Worm (Caenorhabditis elegans) whole organism, young adult: Measurements from ENCODE around the gene F35E12.9.

Experiments used
- B0035.1 ChIP-seq: sonication (generic microtip); optimal IDR thresholded peaks from 2 replicates; lab custom pipeline; 2016; ENCODE audit warnings: missing genetic modification characterization, mild to moderate bottlenecking, missing compliant biosample characterization, missing genotype, missing genetic modification reagents
- C06A6.2 ChIP-seq: fragments of 200-800 bp; sonication (Bioruptor generic); conservative IDR thresholded peaks from 2 replicates; pipeline ENCODE4 v1.3.6; 2022; ENCODE audit warnings: missing genetic modification characterization, missing compliant biosample characterization
- D2030.7 ChIP-seq: fragments of 200-800 bp; sonication (Bioruptor generic); IDR thresholded peaks from 2 replicates; pipeline ENCODE4 v1.3.6; 2022; ENCODE audit warnings: missing genetic modification reagents, missing genetic modification characterization, missing compliant biosample characterization
- F22D6.2 ChIP-seq: sonication (generic microtip); optimal IDR thresholded peaks from 2 replicates; lab custom pipeline; 2016; ENCODE audit warnings: mild to moderate bottlenecking, missing genetic modification characterization, missing compliant biosample characterization
- F23B12.7 ChIP-seq: sonication (generic microtip); optimal IDR thresholded peaks from 2 replicates; lab custom pipeline; 2017; ENCODE audit warnings: missing genetic modification characterization, mild to moderate bottlenecking, missing compliant biosample characterization, antibody characterized with exemption, moderate library complexity; ENCODE audit not compliant: insufficient read depth
- F33H1.4 ChIP-seq: fragments of 200-800 bp; sonication (Bioruptor generic); IDR thresholded peaks from 2 replicates; pipeline ENCODE4 v1.3.6; 2022; ENCODE audit warnings: missing genetic modification reagents, missing genetic modification characterization, missing compliant biosample characterization
- F37B4.10 ChIP-seq: fragments of 200-800 bp; sonication (Bioruptor generic); IDR thresholded peaks from 2 replicates; pipeline ENCODE4 v1.3.6; 2022; ENCODE audit warnings: missing genetic modification characterization, missing compliant biosample characterization
- F52B5.7 ChIP-seq: sonication (generic microtip); optimal IDR thresholded peaks from 2 replicates; lab custom pipeline; 2016; ENCODE audit warnings: mild to moderate bottlenecking, missing genetic modification characterization, missing compliant biosample characterization
- F55B11.4 ChIP-seq: sonication (generic microtip); optimal IDR thresholded peaks from 2 replicates; lab custom pipeline; 2016; ENCODE audit warnings: missing compliant biosample characterization, missing genetic modification characterization, borderline replicate concordance; ENCODE audit not compliant: insufficient read depth
- T07F8.4 ChIP-seq: sonication (generic microtip); optimal IDR thresholded peaks from 2 replicates; lab custom pipeline; 2016; ENCODE audit warnings: mild to moderate bottlenecking, missing genetic modification characterization, moderate library complexity, missing compliant biosample characterization
- Y53F4B.3 ChIP-seq: fragments of 200-800 bp; sonication (Bioruptor generic); IDR thresholded peaks from 2 replicates; pipeline ENCODE4 v1.3.6; 2022; ENCODE audit warnings: missing genetic modification reagents, missing genetic modification characterization, missing compliant biosample characterization
- Y95B8A.8 ChIP-seq: fragments of 200-800 bp; sonication (Bioruptor generic); IDR thresholded peaks from 2 replicates; pipeline ENCODE4 v1.3.6; 2022; ENCODE audit warnings: missing genetic modification reagents, missing genetic modification characterization, missing compliant biosample characterization
- ZK185.1 ChIP-seq: sonication (generic microtip); optimal IDR thresholded peaks from 2 replicates; lab custom pipeline; 2016; ENCODE audit warnings: mild to moderate bottlenecking, missing genetic modification characterization, missing compliant biosample characterization; ENCODE audit not compliant: poor library complexity, severe bottlenecking
- akir-1 ChIP-seq: fragments of 200-800 bp; sonication (Bioruptor generic); optimal IDR thresholded peaks from 2 replicates; lab custom pipeline; 2018; ENCODE audit warnings: mild to moderate bottlenecking, missing genetic modification characterization, moderate library complexity, missing compliant biosample characterization
- ama-1 ChIP-seq, 3 experiments: fragments of 150-350 bp in 1 of 3; sonication (generic microtip) in 2 of 3; optimal IDR thresholded peaks; 2 replicates each; lab custom pipeline; 2014 to 2018; ENCODE audit warnings: missing biosample characterization in 2 of 3, missing genetic modification characterization in 2 of 3, missing genetic modification reagents in 2 of 3
- aptf-2 ChIP-seq: fragments of 200-800 bp; sonication (Bioruptor generic); conservative IDR thresholded peaks from 2 replicates; pipeline ENCODE4 v1.3.6; 2022; ENCODE audit warnings: missing genetic modification reagents, missing genetic modification characterization, missing compliant biosample characterization
- attf-3 ChIP-seq: fragments of 200-800 bp; sonication (Bioruptor generic); conservative IDR thresholded peaks from 2 replicates; pipeline ENCODE4 v1.3.6; 2022; ENCODE audit warnings: missing genetic modification reagents, missing genetic modification characterization, missing compliant biosample characterization
- attf-5 ChIP-seq: fragments of 200-800 bp; sonication (Bioruptor generic); optimal IDR thresholded peaks from 2 replicates; lab custom pipeline; 2018; ENCODE audit warnings: mild to moderate bottlenecking, missing genetic modification characterization, missing compliant biosample characterization
- dox-1 ChIP-seq: fragments of 200-800 bp; sonication (Bioruptor generic); IDR thresholded peaks from 2 replicates; pipeline ENCODE4 v1.3.6; 2022; ENCODE audit warnings: missing genetic modification reagents, missing genetic modification characterization, missing compliant biosample characterization
- efl-1 ChIP-seq: fragments of 150-350 bp; optimal IDR thresholded peaks from 2 replicates; lab custom pipeline; 2014; ENCODE audit warnings: missing biosample characterization, missing genetic modification reagents, missing genetic modification characterization
- egl-18 ChIP-seq: fragments of 200-800 bp; sonication (Bioruptor generic); IDR thresholded peaks from 2 replicates; pipeline ENCODE4 v1.3.6; 2022; ENCODE audit warnings: missing genetic modification reagents, missing genetic modification characterization, missing compliant biosample characterization
- egl-44 ChIP-seq: fragments of 200-800 bp; sonication (Bioruptor generic); IDR thresholded peaks from 2 replicates; pipeline ENCODE4 v1.3.6; 2022; ENCODE audit warnings: missing genetic modification reagents, missing genetic modification characterization, missing compliant biosample characterization
- egrh-3 ChIP-seq: fragments of 200-800 bp; sonication (Bioruptor generic); IDR thresholded peaks from 2 replicates; pipeline ENCODE4 v1.3.6; 2022; ENCODE audit warnings: missing genetic modification reagents, missing genetic modification characterization, missing compliant biosample characterization
- hlh-26 ChIP-seq: fragments of 200-800 bp; sonication (Bioruptor generic); conservative IDR thresholded peaks from 2 replicates; pipeline ENCODE4 v1.3.6; 2022; ENCODE audit warnings: missing genetic modification reagents, missing genetic modification characterization, missing compliant biosample characterization
- hmg-20 ChIP-seq: fragments of 200-800 bp; sonication (Bioruptor generic); IDR thresholded peaks from 2 replicates; pipeline ENCODE4 v1.3.6; 2022; ENCODE audit warnings: missing genetic modification reagents, missing genetic modification characterization, missing compliant biosample characterization
- lag-1 ChIP-seq: fragments of 200-800 bp; sonication (Bioruptor generic); IDR thresholded peaks from 2 replicates; pipeline ENCODE4 v1.3.6; 2022; ENCODE audit warnings: missing genetic modification reagents, missing genetic modification characterization, missing compliant biosample characterization
- let-607 ChIP-seq, 2 experiments: fragments of 200-800 bp in 1 of 2; sonication (Bioruptor generic) in 1 of 2; sonication (generic microtip) in 1 of 2; optimal IDR thresholded peaks; 2 replicates each; lab custom pipeline; 2016 to 2018; ENCODE audit warnings: mild to moderate bottlenecking in 2 of 2, missing compliant biosample characterization in 2 of 2, missing genetic modification characterization in 2 of 2, moderate library complexity in 2 of 2, missing genotype in 1 of 2
- lin-54 ChIP-seq: fragments of 200-800 bp; sonication (Bioruptor generic); optimal IDR thresholded peaks from 2 replicates; lab custom pipeline; 2018; ENCODE audit warnings: mild to moderate bottlenecking, missing genetic modification characterization, missing compliant biosample characterization
- lir-1 ChIP-seq: fragments of 200-800 bp; sonication (Bioruptor generic); conservative IDR thresholded peaks from 2 replicates; pipeline ENCODE4 v1.3.6; 2022; ENCODE audit warnings: missing genetic modification reagents, missing genetic modification characterization, missing compliant biosample characterization
- lsl-1 ChIP-seq: fragments of 200-800 bp; sonication (Bioruptor generic); optimal IDR thresholded peaks from 2 replicates; lab custom pipeline; 2018; ENCODE audit warnings: mild to moderate bottlenecking, missing genetic modification characterization, moderate library complexity, missing compliant biosample characterization
- madf-10 ChIP-seq: sonication (generic microtip); optimal IDR thresholded peaks from 2 replicates; lab custom pipeline; 2016; ENCODE audit warnings: mild to moderate bottlenecking, missing genetic modification characterization, missing compliant biosample characterization
- mcd-1 ChIP-seq: fragments of 200-800 bp; sonication (Bioruptor generic); IDR thresholded peaks from 2 replicates; pipeline ENCODE4 v1.3.6; 2022; ENCODE audit warnings: missing genetic modification reagents, missing genetic modification characterization, missing compliant biosample characterization
- mel-28 ChIP-seq: sonication (generic microtip); optimal IDR thresholded peaks from 2 replicates; lab custom pipeline; 2016; ENCODE audit warnings: borderline replicate concordance, mild to moderate bottlenecking, missing genetic modification characterization, missing compliant biosample characterization
- mxl-1 ChIP-seq: sonication (generic microtip); optimal IDR thresholded peaks from 2 replicates; lab custom pipeline; 2016; ENCODE audit warnings: missing genetic modification characterization, missing compliant biosample characterization
- nhr-179 ChIP-seq: sonication (generic microtip); optimal IDR thresholded peaks from 2 replicates; lab custom pipeline; 2016; ENCODE audit warnings: mild to moderate bottlenecking, missing genetic modification characterization, missing compliant biosample characterization
- nhr-80 ChIP-seq: sonication (generic microtip); optimal IDR thresholded peaks from 2 replicates; lab custom pipeline; 2016; ENCODE audit warnings: missing genetic modification characterization, missing compliant biosample characterization
- rcor-1 ChIP-seq: fragments of 200-800 bp; sonication (Bioruptor generic); IDR thresholded peaks from 2 replicates; pipeline ENCODE4 v1.3.6; 2022; ENCODE audit warnings: missing genetic modification reagents, missing genetic modification characterization, missing compliant biosample characterization
- rec-8 ChIP-seq, 2 experiments: sonication (generic microtip); optimal IDR thresholded peaks; 2 replicates each; lab custom pipeline; 2016; ENCODE audit warnings: mild to moderate bottlenecking in 2 of 2, missing genetic modification characterization in 2 of 2, missing genetic modification reagents in 2 of 2, missing genotype in 2 of 2, missing biosample characterization in 1 of 2, missing compliant biosample characterization in 1 of 2, moderate library complexity in 1 of 2
- snpc-1.1 ChIP-seq: sonication (generic microtip); optimal IDR thresholded peaks from 2 replicates; lab custom pipeline; 2017; ENCODE audit warnings: missing genetic modification characterization, mild to moderate bottlenecking, missing compliant biosample characterization, antibody characterized with exemption, moderate library complexity, missing genotype, missing genetic modification reagents; ENCODE audit not compliant: insufficient read depth
- snpc-1.3 ChIP-seq: sonication (generic microtip); optimal IDR thresholded peaks from 2 replicates; lab custom pipeline; 2017; ENCODE audit warnings: missing genetic modification characterization, mild to moderate bottlenecking, missing compliant biosample characterization, antibody characterized with exemption, moderate library complexity, missing genotype, missing genetic modification reagents; ENCODE audit not compliant: insufficient read depth
- somi-1 ChIP-seq: fragments of 200-800 bp; sonication (Bioruptor generic); optimal IDR thresholded peaks from 2 replicates; lab custom pipeline; 2018; ENCODE audit warnings: mild to moderate bottlenecking, missing genetic modification characterization, missing compliant biosample characterization
- sptf-2 ChIP-seq: fragments of 200-800 bp; sonication (Bioruptor generic); optimal IDR thresholded peaks from 2 replicates; lab custom pipeline; 2018; ENCODE audit warnings: mild to moderate bottlenecking, missing genetic modification characterization, missing compliant biosample characterization
- tlf-1 ChIP-seq: fragments of 200-800 bp; sonication (Bioruptor generic); optimal IDR thresholded peaks from 2 replicates; lab custom pipeline; 2018; ENCODE audit warnings: mild to moderate bottlenecking, missing genetic modification characterization, missing compliant biosample characterization
- unc-130 ChIP-seq: sonication (generic microtip); optimal IDR thresholded peaks from 2 replicates; lab custom pipeline; 2016; ENCODE audit warnings: missing genetic modification reagents, missing genetic modification characterization, missing compliant biosample characterization
- unc-62 ChIP-seq: fragments of 150-350 bp; optimal IDR thresholded peaks from 2 replicates; lab custom pipeline; 2014; ENCODE audit warnings: missing biosample characterization, missing genetic modification reagents, missing genetic modification characterization
- ztf-28 ChIP-seq: fragments of 200-800 bp; sonication (Bioruptor generic); IDR thresholded peaks from 2 replicates; pipeline ENCODE4 v1.3.6; 2022; ENCODE audit warnings: missing genetic modification reagents, missing genetic modification characterization, missing compliant biosample characterization
- ztf-6 ChIP-seq: fragments of 200-800 bp; sonication (Bioruptor generic); IDR thresholded peaks from 2 replicates; pipeline ENCODE4 v1.3.6; 2022; ENCODE audit warnings: missing genetic modification reagents, missing genetic modification characterization, missing compliant biosample characterization

Gene F35E12.9

DNA sequence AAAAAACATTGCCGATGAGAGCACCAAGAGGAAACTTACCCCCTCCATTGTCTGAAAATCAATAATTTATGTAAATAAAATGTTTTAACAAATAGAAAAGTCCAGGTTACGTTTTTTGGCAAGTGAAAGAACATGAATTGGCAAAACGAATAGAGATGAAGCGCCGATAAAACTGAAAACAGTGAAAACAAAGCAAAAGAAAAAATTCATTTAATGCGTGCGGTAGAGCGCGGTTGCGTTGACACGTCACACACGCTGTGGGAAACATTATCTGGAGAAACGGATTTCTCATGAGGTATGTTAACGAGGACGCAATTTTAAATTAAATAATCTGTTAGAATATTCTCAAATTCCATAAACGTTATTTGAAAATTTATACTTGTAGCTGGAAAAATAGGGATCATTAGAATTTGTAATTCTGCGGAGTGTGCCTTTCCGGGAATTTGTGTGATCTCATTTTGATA is 29.7 kb downstream of the F35E12.9 start, which contains the start of gene zipt-9 (continued):
- TF ChIP-seq unc-130 (GFP tag; lab: Kevin White, UChicago) (peak; percentile 15), egl-44 (GFP tag; lab: Robert Waterston, UW) (no peak), snpc-1.1 (no peak), egl-18 (no peak), F23B12.7 (tag; lab: Kevin White, UChicago) (peak; percentile 68), rcor-1 (GFP tag; lab: Robert Waterston, UW) (0 out of 2 replicates have a peak, but pooled peaks have one; percentile 16), unc-62 (no peak), mxl-1 (tag; lab: Kevin White, UChicago) (no peak), attf-5 (peak; percentile 80), ZK185.1 (tag; lab: Kevin White, UChicago) (peak; percentile 84), let-607 (tag; optimal IDR thresholded peaks at IDR 0.05; lab: Kevin White, UChicago) (peak in 1 of 2 experiments; percentile 44), lsl-1 (peak; percentile 57), F55B11.4 (tag; lab: Kevin White, UChicago) (no peak), egrh-3 (no peak), lir-1 (GFP tag; lab: Robert Waterston, UW) (no peak), F52B5.7 (tag; lab: Kevin White, UChicago) (no peak), ztf-28 (GFP tag; lab: Robert Waterston, UW) (peak; percentile 66; the same call in 1 of the 2 replicates), C06A6.2 (GFP tag; lab: Robert Waterston, UW) (no peak), B0035.1 (tag; lab: Kevin White, UChicago) (no peak), F33H1.4 (GFP tag; lab: Robert Waterston, UW) (peak; percentile 15; the same call in 1 of the 2 replicates), hlh-26 (GFP tag; lab: Robert Waterston, UW) (no peak), nhr-179 (tag; lab: Kevin White, UChicago) (no peak), rec-8 (tag; optimal IDR thresholded peaks at IDR 0.05; lab: Kevin White, UChicago) (peak in 1 of 2 experiments; percentile 24), sptf-2 (GFP tag; lab: Kevin White, UChicago) (no peak), hmg-20 (GFP tag; lab: Robert Waterston, UW) (no peak), ztf-6 (GFP tag; lab: Robert Waterston, UW) (no peak), lag-1 (GFP tag; lab: Robert Waterston, UW) (no peak), efl-1 (peak; percentile 27), F37B4.10 (GFP tag; lab: Robert Waterston, UW) (no peak), ama-1 (optimal IDR thresholded peaks at IDR 0.05; lab: Kevin White, UChicago) (no peak), ama-1 (GFP tag; optimal IDR thresholded peaks at IDR 0.05; lab: Kevin White, UChicago) (no peak), lin-54 (peak; percentile 58), attf-3 (GFP tag; lab: Robert Waterston, UW) (peak; percentile 64; the same call in 1 of the 2 replicates), F22D6.2 (tag; lab: Kevin White, UChicago) (peak; percentile 23), nhr-80 (tag; lab: Kevin White, UChicago) (peak; percentile 49), tlf-1 (GFP tag; lab: Kevin White, UChicago) (no peak), T07F8.4 (tag; lab: Kevin White, UChicago) (no peak), somi-1 (GFP tag; lab: Kevin White, UChicago) (peak; percentile 24), snpc-1.3 (tag; lab: Kevin White, UChicago) (no peak), akir-1 (GFP tag; lab: Kevin White, UChicago) (peak; percentile 35), Y95B8A.8 (GFP tag; lab: Robert Waterston, UW) (no peak), D2030.7 (GFP tag; lab: Robert Waterston, UW) (peak; percentile 47; the same call in 1 of the 2 replicates), Y53F4B.3 (GFP tag; lab: Robert Waterston, UW) (no peak), madf-10 (tag; lab: Kevin White, UChicago) (peak; percentile 60), aptf-2 (GFP tag; lab: Robert Waterston, UW) (0 out of 2 replicates have a peak, but pooled peaks have one; percentile 14), mel-28 (tag; lab: Kevin White, UChicago) (no peak), mcd-1 (GFP tag; lab: Robert Waterston, UW) (peak; percentile 94), dox-1 (peak; percentile 80)
